Fruit fly (Drosophila melanogaster) whole organism, embryonic: ENCODE results near the gene Fatp1.
A peak's percentile ranks its signal among the peaks of the same experiment; 100 is the strongest.

Experiments used
- ATbp ChIP-seq: fragments of 200-800 bp; sonication (Bioruptor generic); optimal IDR thresholded peaks from 2 replicates; lab custom pipeline; 2017; ENCODE audit warnings: missing biosample characterization, mild to moderate bottlenecking, missing genetic modification characterization, missing genetic modification reagents
- Awh ChIP-seq: fragments of 200-800 bp; sonication (Bioruptor generic); IDR thresholded peaks from 2 replicates; pipeline ENCODE4, ENCODE4 v1.3.6; 2022; ENCODE audit warnings: missing biosample characterization, missing genetic modification characterization
- B-H1 ChIP-seq: fragments of 200-800 bp; sonication (Bioruptor generic); IDR thresholded peaks from 3 replicates; pipeline ENCODE4 v1.3.6; 2022; ENCODE audit warnings: missing biosample characterization, missing genetic modification characterization
- Blimp-1 ChIP-seq: fragments of 200-800 bp; sonication (Bioruptor generic); optimal IDR thresholded peaks from 3 replicates; lab custom pipeline; 2018; ENCODE audit warnings: missing biosample characterization, missing genetic modification characterization, mild to moderate bottlenecking, moderate library complexity, missing genetic modification reagents
- CG10147 ChIP-seq: fragments of 200-800 bp; sonication (Bioruptor generic); optimal IDR thresholded peaks from 2 replicates; lab custom pipeline; 2019; ENCODE audit warnings: missing biosample characterization, mild to moderate bottlenecking, missing genetic modification characterization, moderate library complexity
- CG10267 ChIP-seq: fragments of 200-800 bp; sonication (Bioruptor generic); optimal IDR thresholded peaks from 2 replicates; lab custom pipeline; 2018; ENCODE audit warnings: missing biosample characterization, mild to moderate bottlenecking, missing genetic modification characterization, moderate library complexity
- CG10959 ChIP-seq: fragments of 200-800 bp; sonication (Bioruptor generic); IDR thresholded peaks from 2 replicates; pipeline ENCODE4 v1.3.6; 2022; ENCODE audit warnings: missing biosample characterization, missing genetic modification characterization
- CG11085 ChIP-seq: fragments of 200-800 bp; sonication (Bioruptor generic); IDR thresholded peaks from 2 replicates; pipeline ENCODE4 v1.3.6; 2022; ENCODE audit warnings: missing biosample characterization, missing genetic modification characterization
- CG14860 ChIP-seq: fragments of 200-800 bp; sonication (Bioruptor generic); IDR thresholded peaks from 3 replicates; pipeline ENCODE4 v1.3.6; 2022; ENCODE audit warnings: missing biosample characterization, missing genetic modification characterization; ENCODE audit not compliant: partially characterized antibody
- CG16815 ChIP-seq: fragments of 200-800 bp; sonication (Bioruptor generic); optimal IDR thresholded peaks from 3 replicates; lab custom pipeline; 2017; ENCODE audit warnings: missing biosample characterization, mild to moderate bottlenecking, missing genetic modification characterization
- CG2129 ChIP-seq: fragments of 200-800 bp; sonication (Bioruptor generic); IDR thresholded peaks from 2 replicates; pipeline ENCODE4 v1.3.6; 2022; ENCODE audit warnings: missing biosample characterization, missing genetic modification characterization; ENCODE audit not compliant: partially characterized antibody
- CG2199 ChIP-seq: fragments of 200-800 bp; sonication (Bioruptor generic); IDR thresholded peaks from 3 replicates; pipeline ENCODE4 v1.3.6; 2022; ENCODE audit warnings: missing biosample characterization, missing genetic modification characterization
- CG32767 ChIP-seq: fragments of 200-800 bp; sonication (Bioruptor generic); IDR thresholded peaks from 2 replicates; pipeline ENCODE4 v1.3.6; 2022; ENCODE audit warnings: missing biosample characterization, missing genetic modification characterization
- CG33557 ChIP-seq: fragments of 200-800 bp; sonication (Bioruptor generic); optimal IDR thresholded peaks from 2 replicates; lab custom pipeline; 2019; ENCODE audit warnings: missing biosample characterization, mild to moderate bottlenecking, missing genetic modification characterization, moderate library complexity
- CG3726 ChIP-seq: fragments of 200-800 bp; sonication (Bioruptor generic); IDR thresholded peaks from 3 replicates; pipeline ENCODE4, ENCODE4 v1.3.6; 2022; ENCODE audit warnings: missing biosample characterization, missing genetic modification characterization
- CG3838 ChIP-seq: fragments of 200-800 bp; sonication (Bioruptor generic); optimal IDR thresholded peaks from 3 replicates; lab custom pipeline; 2016; ENCODE audit warnings: missing biosample characterization, missing genetic modification characterization
- CG4617 ChIP-seq: fragments of 200-800 bp; sonication (Bioruptor generic); optimal IDR thresholded peaks from 3 replicates; lab custom pipeline; 2016; ENCODE audit warnings: missing biosample characterization, missing genetic modification characterization, borderline replicate concordance
- CG4707 ChIP-seq: fragments of 200-800 bp; sonication (Bioruptor generic); optimal IDR thresholded peaks from 2 replicates; lab custom pipeline; 2018; ENCODE audit warnings: missing biosample characterization, mild to moderate bottlenecking, missing genetic modification characterization, moderate library complexity
- CG7357 ChIP-seq: fragments of 200-800 bp; sonication (Bioruptor generic); IDR thresholded peaks from 3 replicates; pipeline ENCODE4 v1.3.6; 2022; ENCODE audit warnings: missing biosample characterization, missing genetic modification characterization
- CG7556 ChIP-seq: fragments of 200-800 bp; sonication (Bioruptor generic); optimal IDR thresholded peaks from 2 replicates; lab custom pipeline; 2017; ENCODE audit warnings: missing biosample characterization, mild to moderate bottlenecking, missing genetic modification characterization
- CG8478 ChIP-seq: fragments of >200 bp; optimal IDR thresholded peaks from 2 replicates; lab custom pipeline; 2018
- CG8765 ChIP-seq: fragments of 200-800 bp; sonication (Bioruptor generic); IDR thresholded peaks from 2 replicates; pipeline ENCODE4 v1.3.6; 2022; ENCODE audit warnings: missing biosample characterization, missing genetic modification characterization
- Camta ChIP-seq: fragments of 200-800 bp; sonication (Bioruptor generic); optimal IDR thresholded peaks from 2 replicates; lab custom pipeline; 2016; ENCODE audit warnings: missing biosample characterization, missing genetic modification characterization
- D19A ChIP-seq: fragments of 200-800 bp; optimal IDR thresholded peaks from 3 replicates; lab custom pipeline; 2019; ENCODE audit warnings: missing biosample characterization, mild to moderate bottlenecking, missing genetic modification characterization, moderate library complexity
- Dbx ChIP-seq: fragments of 200-800 bp; sonication (Bioruptor generic); IDR thresholded peaks from 3 replicates; pipeline ENCODE4 v1.3.6; 2022; ENCODE audit warnings: missing biosample characterization, missing genetic modification characterization
- Dip2 ChIP-seq: fragments of 200-800 bp; sonication (Bioruptor generic); IDR thresholded peaks from 2 replicates; pipeline ENCODE4 v1.3.6; 2022; ENCODE audit warnings: missing biosample characterization, missing genetic modification characterization
- Dref ChIP-seq: fragments of 200-800 bp; sonication (Bioruptor generic); IDR thresholded peaks from 2 replicates; pipeline ENCODE4 v1.3.6; 2022; ENCODE audit warnings: missing biosample characterization, missing genetic modification characterization
- Drgx ChIP-seq: fragments of 200-800 bp; sonication (Bioruptor generic); IDR thresholded peaks from 2 replicates; pipeline ENCODE4 v1.3.6; 2022; ENCODE audit warnings: missing biosample characterization, missing genetic modification characterization
- Ets65A ChIP-seq: fragments of 200-800 bp; sonication (Bioruptor generic); peaks from one replicate; lab custom pipeline; 2016; ENCODE audit warnings: missing biosample characterization, missing genetic modification characterization
- Hr3 ChIP-seq: fragments of 200-800 bp; sonication (Bioruptor generic); optimal IDR thresholded peaks from 3 replicates; lab custom pipeline; 2016; ENCODE audit warnings: missing biosample characterization, missing genetic modification characterization
- Lim3 ChIP-seq: fragments of 200-800 bp; sonication (Bioruptor generic); IDR thresholded peaks from 2 replicates; pipeline ENCODE4 v1.3.6; 2022; ENCODE audit warnings: missing biosample characterization, missing genetic modification characterization
- Pdp1 ChIP-seq, 2 experiments: fragments of 200-800 bp; sonication (Bioruptor generic); optimal IDR thresholded peaks; 3 replicates each; lab custom pipeline; 2016; ENCODE audit warnings: missing biosample characterization in 2 of 2, missing genetic modification characterization in 2 of 2, mild to moderate bottlenecking in 1 of 2, moderate library complexity in 1 of 2
- Ptx1 ChIP-seq: fragments of 200-800 bp; sonication (Bioruptor generic); IDR thresholded peaks from 2 replicates; pipeline ENCODE4 v1.3.6; 2022; ENCODE audit warnings: missing biosample characterization, missing genetic modification characterization
- Rx ChIP-seq: fragments of 200-800 bp; sonication (Bioruptor generic); IDR thresholded peaks from 2 replicates; pipeline ENCODE4 v1.3.6; 2022; ENCODE audit warnings: missing biosample characterization, missing genetic modification characterization
- Ssrp ChIP-seq: fragments of 200-800 bp; sonication (Bioruptor generic); optimal IDR thresholded peaks from 2 replicates; lab custom pipeline; 2018; ENCODE audit warnings: missing biosample characterization, mild to moderate bottlenecking, missing genetic modification characterization, moderate library complexity
- aop ChIP-seq: fragments of 200-800 bp; sonication (Bioruptor generic); IDR thresholded peaks from 2 replicates; pipeline ENCODE4 v1.3.6; 2022; ENCODE audit warnings: missing biosample characterization, missing genetic modification characterization
- ato ChIP-seq: fragments of 200-800 bp; sonication (Bioruptor generic); IDR thresholded peaks from 2 replicates; pipeline ENCODE4 v1.3.6; 2022; ENCODE audit warnings: missing biosample characterization, missing genetic modification characterization; ENCODE audit not compliant: partially characterized antibody
- bigmax ChIP-seq: fragments of 200-800 bp; sonication (Bioruptor generic); optimal IDR thresholded peaks from 2 replicates; lab custom pipeline; 2018; ENCODE audit warnings: missing biosample characterization, mild to moderate bottlenecking, missing genetic modification characterization
- esg ChIP-seq: fragments of 200-800 bp; sonication (Bioruptor generic); conservative IDR thresholded peaks from 2 replicates; pipeline ENCODE4 v1.3.6; 2022; ENCODE audit warnings: missing biosample characterization, missing genetic modification characterization
- lov ChIP-seq, 2 experiments: fragments of 200-800 bp in 1 of 2; fragments of >200 bp in 1 of 2; sonication (Bioruptor generic) in 1 of 2; IDR thresholded peaks in 1 of 2; optimal IDR thresholded peaks in 1 of 2; 2 replicates in 1 of 2; 3 replicates in 1 of 2; pipeline versions ENCODE4 v1.3.6 to Lab custom; 2017 to 2022; ENCODE audit warnings: missing biosample characterization in 1 of 2, missing genetic modification characterization in 1 of 2
- mirr ChIP-seq: fragments of 200-800 bp; sonication (Bioruptor generic); optimal IDR thresholded peaks from 3 replicates; lab custom pipeline; 2018; ENCODE audit warnings: missing biosample characterization, mild to moderate bottlenecking, missing genetic modification characterization
- nau ChIP-seq: fragments of 200-800 bp; sonication (Bioruptor generic); optimal IDR thresholded peaks from 3 replicates; lab custom pipeline; 2017; ENCODE audit warnings: missing biosample characterization, mild to moderate bottlenecking, missing genetic modification characterization, missing genetic modification reagents
- nom ChIP-seq: fragments of 200-800 bp; sonication (Bioruptor generic); optimal IDR thresholded peaks from 2 replicates; lab custom pipeline; 2017; ENCODE audit warnings: missing biosample characterization, missing genetic modification characterization, mild to moderate bottlenecking, moderate library complexity, missing genetic modification reagents
- p53 ChIP-seq: fragments of 200-800 bp; sonication (Bioruptor generic); optimal IDR thresholded peaks from 2 replicates; lab custom pipeline; 2016; ENCODE audit warnings: missing biosample characterization, missing genetic modification characterization
- pum ChIP-seq: fragments of 200-800 bp; sonication (Bioruptor generic); optimal IDR thresholded peaks from 2 replicates; lab custom pipeline; 2016; ENCODE audit warnings: missing biosample characterization, missing genetic modification characterization
- sim ChIP-seq: fragments of 200-800 bp; sonication (Bioruptor generic); IDR thresholded peaks from 2 replicates; pipeline ENCODE4 v1.3.6; 2022; ENCODE audit warnings: missing biosample characterization, missing genetic modification characterization
- sisA ChIP-seq: fragments of 200-800 bp; sonication (Bioruptor generic); IDR thresholded peaks from 2 replicates; pipeline ENCODE4 v1.3.6; 2022; ENCODE audit warnings: missing biosample characterization, missing genetic modification characterization
- sna ChIP-seq: fragments of 200-800 bp; sonication (Bioruptor generic); IDR thresholded peaks from 2 replicates; pipeline ENCODE4 v1.3.6; 2022; ENCODE audit warnings: missing biosample characterization, missing genetic modification characterization; ENCODE audit not compliant: partially characterized antibody
- tio ChIP-seq: fragments of 200-800 bp; sonication (Bioruptor generic); optimal IDR thresholded peaks from 2 replicates; lab custom pipeline; 2017; ENCODE audit warnings: missing biosample characterization, missing genetic modification characterization, inconsistent platforms
- yki ChIP-seq: fragments of >200 bp; optimal IDR thresholded peaks from 3 replicates; lab custom pipeline; 2018

Gene Fatp1

dm6 chr2L:10526953-10527584 is 10.1 kb upstream of the Fatp1 start, which contains the start of gene Lip4 (continued):
- TF ChIP-seq CG32767 (peak; percentile 82), Pdp1 (GFP tag; optimal IDR thresholded peaks at IDR 0.05; lab: Kevin White, UChicago) (peak; percentile 58 to 70), B-H1 (GFP tag; lab: Robert Waterston, UW) (peak; percentile 64), bigmax (GFP tag; lab: Kevin White, UChicago) (no peak), Awh (peak; percentile 77), ato (GFP tag; lab: Robert Waterston, UW) (no peak), pum (GFP tag; lab: Kevin White, UChicago) (peak; percentile 6), CG3838 (GFP tag; lab: Kevin White, UChicago) (no peak), CG4617 (GFP tag; lab: Kevin White, UChicago) (peak; percentile 41), CG8478 (lab: Kevin White, UChicago) (no peak), CG11085 (GFP tag; lab: Robert Waterston, UW) (peak; percentile 73), CG7357 (GFP tag; lab: Robert Waterston, UW) (0 out of 3 replicates have a peak, but pooled peaks have one; percentile 30), p53 (no peak), Ets65A (GFP tag; lab: Kevin White, UChicago) (peak; percentile 92), CG16815 (GFP tag; lab: Kevin White, UChicago) (no peak), Lim3 (GFP tag; lab: Robert Waterston, UW) (no peak), Drgx (GFP tag; lab: Robert Waterston, UW) (peak; percentile 76), sna (no peak), Dref (GFP tag; lab: Robert Waterston, UW) (no peak), CG8765 (GFP tag; lab: Robert Waterston, UW) (no peak), Rx (GFP tag; lab: Robert Waterston, UW) (no peak), esg (GFP tag; lab: Robert Waterston, UW) (peak; percentile 77), Camta (peak; percentile 36), ATbp (GFP tag; lab: Kevin White, UChicago) (peak; percentile 22), Dip2 (GFP tag; lab: Robert Waterston, UW) (no peak), CG10147 (peak; percentile 75), Ptx1 (peak; percentile 84), yki (lab: Kevin White, UChicago) (no peak), CG2129 (GFP tag; lab: Robert Waterston, UW) (no peak), tio (GFP tag; lab: Kevin White, UChicago) (peak; percentile 71), Blimp-1 (GFP tag; lab: Kevin White, UChicago) (peak; percentile 70), Ssrp (tag; lab: Kevin White, UChicago) (peak; percentile 67), D19A (tag; lab: Kevin White, UChicago) (peak; percentile 64), mirr (GFP tag; lab: Kevin White, UChicago) (no peak), CG33557 (no peak), Dbx (GFP tag; lab: Robert Waterston, UW) (no peak; the same call in 1 of the 3 replicates), CG7556 (GFP tag; lab: Kevin White, UChicago) (peak; percentile 82), CG10959 (peak; percentile 57; the same call in 1 of the 2 replicates), nom (peak; percentile 42), aop (no peak), CG10267 (peak; percentile 61), CG3726 (GFP tag; lab: Robert Waterston, UW) (peak; percentile 66; the same call in 1 of the 3 replicates), CG4707 (GFP tag; lab: Kevin White, UChicago) (no peak), Hr3 (GFP tag; lab: Kevin White, UChicago) (peak; percentile 58), CG2199 (GFP tag; lab: Robert Waterston, UW) (0 out of 3 replicates have a peak, but pooled peaks have one; percentile 22), sisA (GFP tag; lab: Robert Waterston, UW) (no peak), CG14860 (GFP tag; lab: Robert Waterston, UW) (no peak), lov (optimal IDR thresholded peaks at IDR 0.05; lab: Kevin White, UChicago) (no peak), lov (GFP tag; IDR thresholded peaks at IDR 0.05; lab: Robert Waterston, UW) (no peak), sim (GFP tag; lab: Robert Waterston, UW) (no peak), nau (GFP tag; lab: Kevin White, UChicago) (peak; percentile 79)
